Worm (Caenorhabditis elegans): ENCODE measurements around the gene pals-38.

Gene pals-38

ce11 chrV:12462908-12463307, 16.1 kb upstream of the pals-38 start, which contains the start of gene egl-10:
Gene egl-10 (minus strand): TSS chrV:12463008.
- TF ChIP-seq lin-15B (tag; optimal IDR thresholded peaks at IDR 0.05) (no peak), eor-1 (tag; optimal IDR thresholded peaks at IDR 0.05) (no peak), egl-5 (tag; optimal IDR thresholded peaks at IDR 0.05) (no peak), fkh-2 (tag; optimal IDR thresholded peaks at IDR 0.05) (no peak), lsy-12 (tag; optimal IDR thresholded peaks at IDR 0.05) (no peak), nhr-237 (tag; optimal IDR thresholded peaks at IDR 0.05) (no peak), fos-1 (tag; optimal IDR thresholded peaks at IDR 0.05) (no peak), ceh-28 (tag; optimal IDR thresholded peaks at IDR 0.05) (no peak), nfya-1 (tag; optimal IDR thresholded peaks at IDR 0.05; ENCODE audit: insufficient read depth) (peak; percentile 19), nhr-12 (tag; optimal IDR thresholded peaks at IDR 0.05) (no peak), nhr-11 (tag; optimal IDR thresholded peaks at IDR 0.05) (no peak), pha-4 (tag; optimal IDR thresholded peaks at IDR 0.05) (peak; percentile 27), ceh-82 (tag; optimal IDR thresholded peaks at IDR 0.05) (no peak), nhr-23 (tag; optimal IDR thresholded peaks at IDR 0.05) (no peak), nhr-77 (tag; optimal IDR thresholded peaks at IDR 0.05) (no peak)

ce11 chrV:12460583-12460982, 13.8 kb upstream of the pals-38 start:
- no peak for TF ChIP-seq mml-1 (tag; optimal IDR thresholded peaks at IDR 0.05)
- TF ChIP-seq fos-1 (tag; optimal IDR thresholded peaks at IDR 0.05), result no peak
- TF ChIP-seq egl-5 (tag; optimal IDR thresholded peaks at IDR 0.05), result peak; percentile 6
- no peak for TF ChIP-seq nhr-28 (tag; optimal IDR thresholded peaks at IDR 0.05)
- TF ChIP-seq ztf-4 (tag; optimal IDR thresholded peaks at IDR 0.05), result no peak
- no peak for TF ChIP-seq nhr-23 (tag; optimal IDR thresholded peaks at IDR 0.05)
- TF ChIP-seq nhr-67 (tag; optimal IDR thresholded peaks at IDR 0.05), result no peak
- no peak for TF ChIP-seq fkh-2 (tag; optimal IDR thresholded peaks at IDR 0.05)

ce11 chrV:12455695-12456094, 8.9 kb upstream of the pals-38 start:
- peak; percentile 20 for TF ChIP-seq nfya-1 (tag; optimal IDR thresholded peaks at IDR 0.05; ENCODE audit: insufficient read depth)
- no peak for TF ChIP-seq lin-15B (tag; optimal IDR thresholded peaks at IDR 0.05)

- peak; percentile 46 for TF ChIP-seq nfya-1 (tag; optimal IDR thresholded peaks at IDR 0.05; ENCODE audit: insufficient read depth)
- TF ChIP-seq egl-27 (tag; optimal IDR thresholded peaks at IDR 0.05), result no peak
- peak; percentile 33 for TF ChIP-seq pha-4 (tag; optimal IDR thresholded peaks at IDR 0.05)
- peak; percentile 66 for TF ChIP-seq R02D3.7 (tag; optimal IDR thresholded peaks at IDR 0.05)
These were observed 3.6 kb upstream of the pals-38 start, which contains the start of gene F28C1.1 for ce11 chrV:12450441-12450840. Gene F28C1.1 (plus strand): TSS chrV:12450805.

- TF ChIP-seq sea-2 (GFP tag; optimal IDR thresholded peaks at IDR 0.05) (no peak), ztf-11 (tag; optimal IDR thresholded peaks at IDR 0.05) (no peak), fkh-2 (tag; optimal IDR thresholded peaks at IDR 0.05) (no peak), R02D3.7 (tag; optimal IDR thresholded peaks at IDR 0.05) (no peak), hmg-11 (tag; optimal IDR thresholded peaks at IDR 0.05) (no peak), nhr-28 (tag; optimal IDR thresholded peaks at IDR 0.05) (no peak), nhr-12 (tag; optimal IDR thresholded peaks at IDR 0.05) (no peak), unc-62 (GFP tag; optimal IDR thresholded peaks at IDR 0.05) (no peak)
These were observed 3.1 kb upstream of the pals-38 start, which contains the start of gene C54D10.10 for ce11 chrV:12449902-12450301. Gene C54D10.10 (minus strand): TSS chrV:12450002.

ce11 chrV:12443754-12444153, 3.0 kb downstream of the pals-38 start, which contains the start of gene pals-39:
Gene pals-39 (minus strand): TSS chrV:12443854.
- TF ChIP-seq hmg-11 (tag; optimal IDR thresholded peaks at IDR 0.05), result no peak
- peak; percentile 30 for TF ChIP-seq pqm-1 (tag; optimal IDR thresholded peaks at IDR 0.05)
- peak; percentile 39 for TF ChIP-seq pha-4 (tag; optimal IDR thresholded peaks at IDR 0.05)
- TF ChIP-seq elt-3 (tag; optimal IDR thresholded peaks at IDR 0.05), result no peak
- TF ChIP-seq lin-39 (tag; optimal IDR thresholded peaks at IDR 0.05), result no peak
- TF ChIP-seq ama-1 (optimal IDR thresholded peaks at IDR 0.05), result no peak
- TF ChIP-seq tbx-2 (tag; optimal IDR thresholded peaks at IDR 0.05), result no peak
- TF ChIP-seq jun-1 (tag; optimal IDR thresholded peaks at IDR 0.05), result no peak
- no peak for TF ChIP-seq mml-1 (tag; optimal IDR thresholded peaks at IDR 0.05)
- TF ChIP-seq nhr-25 (tag; optimal IDR thresholded peaks at IDR 0.05), result no peak
- no peak for TF ChIP-seq lsy-12 (tag; optimal IDR thresholded peaks at IDR 0.05)
- no peak for TF ChIP-seq nhr-76 (tag; optimal IDR thresholded peaks at IDR 0.05)

Data from whole organism, L3 larva.